Fruit fly (Drosophila melanogaster): ENCODE results near the gene ndl.

dm6 chr3L:6612637-6613036 lies 9.5 kb upstream of the ndl start:
- TF ChIP-seq CG8478 (optimal IDR thresholded peaks at IDR 0.05) (no peak), CTCF (optimal IDR thresholded peaks at IDR 0.05) (no peak)

All from S2 (cell line).